Worm (Caenorhabditis elegans) whole organism, L4/young adult: ENCODE data around the gene hpo-33.

Experiments
- W03F9.2 ChIP-seq: fragments of 150-350 bp; optimal IDR thresholded peaks from 2 replicates; lab custom pipeline; 2014; ENCODE audit warnings: missing biosample characterization, missing genetic modification characterization
- dao-5 ChIP-seq: sonication (generic microtip); optimal IDR thresholded peaks from 2 replicates; lab custom pipeline; 2016; ENCODE audit warnings: missing genotype, missing genetic modification characterization, moderate library complexity, missing compliant biosample characterization
- him-1 ChIP-seq: sonication (generic microtip); optimal IDR thresholded peaks from 2 replicates; lab custom pipeline; 2016; ENCODE audit warnings: missing genotype, missing genetic modification reagents, missing genetic modification characterization, missing compliant biosample characterization

ce11 chrV:17035850-17036249, 6.5 kb upstream of the hpo-33 start, which contains the start of gene srz-94:
- TF ChIP-seq him-1 (tag; lab: Kevin White, UChicago) (no peak), dao-5 (tag; lab: Kevin White, UChicago) (no peak), W03F9.2 (tag; lab: Kevin White, UChicago) (no peak)
